Worm (Caenorhabditis elegans): ENCODE measurements around the gene sftd-3.

DNA sequence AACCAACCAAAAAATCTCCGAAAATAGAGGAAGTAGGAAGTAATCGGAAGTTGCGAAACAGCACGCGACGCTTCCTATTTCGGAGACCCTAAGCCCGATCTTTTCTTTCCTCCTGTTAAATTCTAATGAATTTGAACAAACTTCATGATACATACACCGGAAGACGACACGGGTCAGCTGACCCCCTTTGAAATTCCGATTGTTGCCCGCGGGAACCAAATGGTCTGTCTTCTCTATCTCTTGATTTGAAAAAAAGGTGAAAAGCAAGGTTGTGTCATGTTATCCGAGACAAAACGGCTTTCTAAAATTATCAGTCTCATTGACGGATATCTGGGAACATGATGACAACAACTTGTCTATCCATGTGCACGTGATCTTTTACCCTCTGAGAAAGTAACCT lies 4.9 kb downstream of the sftd-3 start:
- TF ChIP-seq ztf-23 (GFP tag; IDR thresholded peaks at IDR 0.05) (no peak), T22C8.4 (GFP tag; IDR thresholded peaks at IDR 0.05) (no peak), flt-1 (GFP tag; IDR thresholded peaks at IDR 0.05) (no peak)

Data from whole organism, midembryonic.